Worm (Caenorhabditis elegans) whole organism, L4 larva: ENCODE results near the gene T22D1.8.

Source experiments
- F26F4.8 ChIP-seq: fragments of 200-800 bp; sonication (Bioruptor generic); conservative IDR thresholded peaks from 2 replicates; pipeline ENCODE4 v1.3.6; 2022; ENCODE audit warnings: missing genetic modification characterization, missing compliant biosample characterization
- F44E2.7 ChIP-seq: fragments of 200-800 bp; sonication (Bioruptor generic); IDR thresholded peaks from 2 replicates; pipeline ENCODE4 v2.1.2; 2022; ENCODE audit warnings: missing genetic modification characterization, missing compliant biosample characterization
- R02D3.7 ChIP-seq: fragments of 150-350 bp; sonication (generic microtip); optimal IDR thresholded peaks from 3 replicates; lab custom pipeline; 2014; ENCODE audit warnings: missing biosample characterization, missing genetic modification characterization
- T20F7.1 ChIP-seq: fragments of 200-800 bp; sonication (Bioruptor generic); optimal IDR thresholded peaks from 2 replicates; lab custom pipeline; 2018; ENCODE audit warnings: mild to moderate bottlenecking, missing genetic modification characterization, missing compliant biosample characterization
- T26A8.4 ChIP-seq: fragments of 200-800 bp; sonication (Bioruptor generic); IDR thresholded peaks from 2 replicates; pipeline ENCODE4 v1.3.6; 2022; ENCODE audit warnings: missing genetic modification characterization, missing compliant biosample characterization
- Y75B8A.6 ChIP-seq: fragments of 200-800 bp; sonication (Bioruptor generic); IDR thresholded peaks from 2 replicates; pipeline ENCODE4 v1.3.6; 2022; ENCODE audit warnings: missing genetic modification reagents, missing genetic modification characterization, missing compliant biosample characterization
- aha-1 ChIP-seq: fragments of 150-350 bp; peaks from one replicate; lab custom pipeline; 2014; ENCODE audit warnings: missing biosample characterization, missing genetic modification characterization
- aly-2 ChIP-seq: sonication (generic microtip); optimal IDR thresholded peaks from 2 replicates; lab custom pipeline; 2018; ENCODE audit warnings: missing biosample characterization, missing genetic modification characterization
- arid-1 ChIP-seq: fragments of 200-800 bp; sonication (Bioruptor generic); conservative IDR thresholded peaks from 2 replicates; pipeline ENCODE4 v1.3.6; 2022; ENCODE audit warnings: missing genetic modification reagents, missing genetic modification characterization, missing compliant biosample characterization
- ceh-20 ChIP-seq: fragments of 200-800 bp; sonication (Bioruptor generic); IDR thresholded peaks from 2 replicates; pipeline ENCODE4 v1.3.6; 2022; ENCODE audit warnings: missing genetic modification reagents, missing genetic modification characterization, missing compliant biosample characterization
- ceh-44 ChIP-seq: fragments of 200-800 bp; sonication (Bioruptor generic); IDR thresholded peaks from 2 replicates; pipeline ENCODE4 v1.3.6; 2022; ENCODE audit warnings: missing genetic modification reagents, missing genetic modification characterization, missing compliant biosample characterization
- ctbp-1 ChIP-seq: fragments of 200-800 bp; sonication (Bioruptor generic); IDR thresholded peaks from 2 replicates; pipeline ENCODE4 v1.3.6; 2022; ENCODE audit warnings: missing genetic modification reagents, missing genetic modification characterization, missing compliant biosample characterization
- daf-12 ChIP-seq: fragments of 150-350 bp; optimal IDR thresholded peaks from 2 replicates; lab custom pipeline; 2014; ENCODE audit warnings: missing biosample characterization, missing genetic modification reagents, missing genetic modification characterization
- daf-16 ChIP-seq, 3 experiments: sonication (generic microtip); optimal IDR thresholded peaks; 2 replicates each; lab custom pipeline; 2016 to 2017; ENCODE audit warnings: missing genetic modification characterization in 3 of 3, missing genetic modification reagents in 3 of 3, mild to moderate bottlenecking in 2 of 3, missing compliant biosample characterization in 2 of 3, missing biosample characterization in 1 of 3, moderate library complexity in 1 of 3
- dmd-8 ChIP-seq: fragments of 200-800 bp; sonication (Bioruptor generic); IDR thresholded peaks from 2 replicates; pipeline ENCODE4 v1.3.6; 2022; ENCODE audit warnings: missing genetic modification characterization, missing compliant biosample characterization
- dve-1 ChIP-seq: sonication (generic microtip); optimal IDR thresholded peaks from 2 replicates; lab custom pipeline; 2017; ENCODE audit warnings: antibody characterized with exemption, mild to moderate bottlenecking, missing genetic modification characterization, missing compliant biosample characterization; ENCODE audit not compliant: insufficient read depth
- fkh-10 ChIP-seq: fragments of 150-350 bp; optimal IDR thresholded peaks from 2 replicates; lab custom pipeline; 2014; ENCODE audit warnings: missing biosample characterization, missing genetic modification reagents, missing genetic modification characterization
- fos-1 ChIP-seq: fragments of 150-350 bp; optimal IDR thresholded peaks from 2 replicates; lab custom pipeline; 2014; ENCODE audit warnings: missing biosample characterization, missing genetic modification characterization
- gei-8 ChIP-seq: fragments of 200-800 bp; sonication (Bioruptor generic); optimal IDR thresholded peaks from 2 replicates; lab custom pipeline; 2018; ENCODE audit warnings: mild to moderate bottlenecking, missing genetic modification characterization, missing compliant biosample characterization
- hlh-11 ChIP-seq: fragments of 200-800 bp; sonication (Bioruptor generic); optimal IDR thresholded peaks from 2 replicates; lab custom pipeline; 2018; ENCODE audit warnings: mild to moderate bottlenecking, missing genetic modification characterization, missing compliant biosample characterization
- lin-13 ChIP-seq: fragments of 150-350 bp; optimal IDR thresholded peaks from 2 replicates; lab custom pipeline; 2014; ENCODE audit warnings: missing biosample characterization, missing genetic modification reagents, missing genetic modification characterization
- lin-15B ChIP-seq: fragments of 150-350 bp; sonication (generic microtip); optimal IDR thresholded peaks from 3 replicates; lab custom pipeline; 2014; ENCODE audit warnings: missing biosample characterization, missing genetic modification characterization
- lin-29 ChIP-seq: fragments of 200-800 bp; sonication (Bioruptor generic); IDR thresholded peaks from 2 replicates; pipeline ENCODE4 v1.3.6; 2022; ENCODE audit warnings: missing genetic modification reagents, missing genetic modification characterization, missing compliant biosample characterization
- mep-1 ChIP-seq: fragments of 150-350 bp; sonication (generic microtip); optimal IDR thresholded peaks from 3 replicates; lab custom pipeline; 2014; ENCODE audit warnings: missing biosample characterization, missing genetic modification characterization
- mes-2 ChIP-seq: sonication (generic microtip); optimal IDR thresholded peaks from 2 replicates; lab custom pipeline; 2016; ENCODE audit warnings: missing genotype, mild to moderate bottlenecking, missing genetic modification characterization, missing compliant biosample characterization; ENCODE audit not compliant: poor library complexity, severe bottlenecking
- mxl-2 ChIP-seq: fragments of 200-800 bp; sonication (Bioruptor generic); conservative IDR thresholded peaks from 2 replicates; pipeline ENCODE4 v1.3.6; 2022; ENCODE audit warnings: missing genetic modification reagents, missing genetic modification characterization, missing compliant biosample characterization
- mxl-3 ChIP-seq: fragments of 200-800 bp; sonication (Bioruptor generic); optimal IDR thresholded peaks from 2 replicates; lab custom pipeline; 2018; ENCODE audit warnings: mild to moderate bottlenecking, missing genetic modification characterization, missing compliant biosample characterization
- nhr-102 ChIP-seq: sonication (generic microtip); optimal IDR thresholded peaks from 2 replicates; lab custom pipeline; 2016; ENCODE audit warnings: mild to moderate bottlenecking, missing genetic modification characterization, moderate library complexity, missing compliant biosample characterization
- nhr-11 ChIP-seq: fragments of 150-350 bp; optimal IDR thresholded peaks from 2 replicates; lab custom pipeline; 2014; ENCODE audit warnings: missing biosample characterization, missing genetic modification characterization
- nhr-237 ChIP-seq: sonication (generic microtip); optimal IDR thresholded peaks from 2 replicates; lab custom pipeline; 2017; ENCODE audit warnings: missing biosample characterization, missing genetic modification characterization
- nhr-25 ChIP-seq: sonication (generic microtip); optimal IDR thresholded peaks from 2 replicates; lab custom pipeline; 2017; ENCODE audit warnings: missing genetic modification characterization, mild to moderate bottlenecking, missing compliant biosample characterization, antibody characterized with exemption, moderate library complexity, borderline replicate concordance; ENCODE audit not compliant: insufficient read depth
- nhr-28 ChIP-seq: fragments of 150-350 bp; optimal IDR thresholded peaks from 2 replicates; lab custom pipeline; 2014; ENCODE audit warnings: missing biosample characterization, missing genetic modification characterization
- nhr-41 ChIP-seq: fragments of 200-800 bp; sonication (Bioruptor generic); IDR thresholded peaks from 2 replicates; pipeline ENCODE4 v1.3.6; 2022; ENCODE audit warnings: missing genetic modification reagents, missing genetic modification characterization, missing compliant biosample characterization
- nhr-77 ChIP-seq: fragments of 150-350 bp; optimal IDR thresholded peaks from 2 replicates; lab custom pipeline; 2014; ENCODE audit warnings: missing biosample characterization, missing genetic modification characterization
- pha-4 ChIP-seq, 2 experiments: fragments of 150-350 bp in 1 of 2; fragments of 200-800 bp in 1 of 2; sonication (Bioruptor generic) in 1 of 2; IDR thresholded peaks in 1 of 2; optimal IDR thresholded peaks in 1 of 2; 2 replicates each; pipeline versions ENCODE4 v1.3.6 to Lab custom; 2014 to 2022; ENCODE audit warnings: missing genetic modification characterization in 2 of 2, missing genetic modification reagents in 2 of 2, missing biosample characterization in 1 of 2, missing compliant biosample characterization in 1 of 2
- skn-1 ChIP-seq: fragments of 150-350 bp; optimal IDR thresholded peaks from 2 replicates; lab custom pipeline; 2014; ENCODE audit warnings: missing biosample characterization, missing genetic modification characterization
- snpc-1.2 ChIP-seq: fragments of 200-800 bp; sonication (Bioruptor generic); IDR thresholded peaks from 2 replicates; pipeline ENCODE4 v1.3.6; 2022; ENCODE audit warnings: missing genetic modification reagents, missing genetic modification characterization, missing compliant biosample characterization
- snpc-4 ChIP-seq: fragments of 150-350 bp; optimal IDR thresholded peaks from 2 replicates; lab custom pipeline; 2014; ENCODE audit warnings: missing biosample characterization, missing genetic modification characterization
- spr-1 ChIP-seq: sonication (generic microtip); optimal IDR thresholded peaks from 2 replicates; lab custom pipeline; 2016; ENCODE audit warnings: mild to moderate bottlenecking, missing genetic modification characterization, missing compliant biosample characterization
- tag-97 ChIP-seq: fragments of 200-800 bp; sonication (Bioruptor generic); IDR thresholded peaks from 2 replicates; pipeline ENCODE4 v1.3.6; 2022; ENCODE audit warnings: missing genetic modification characterization, missing compliant biosample characterization
- tra-1 ChIP-seq: fragments of 200-800 bp; sonication (Bioruptor generic); IDR thresholded peaks from 2 replicates; pipeline ENCODE4 v1.3.6; 2022; ENCODE audit warnings: missing genetic modification reagents, missing genetic modification characterization, missing compliant biosample characterization
- unc-130 ChIP-seq: sonication (generic microtip); optimal IDR thresholded peaks from 2 replicates; lab custom pipeline; 2016; ENCODE audit warnings: missing genetic modification reagents, missing genetic modification characterization, missing compliant biosample characterization
- vab-7 ChIP-seq: fragments of 200-800 bp; sonication (Bioruptor generic); IDR thresholded peaks from 2 replicates; pipeline ENCODE4 v1.3.6; 2022; ENCODE audit warnings: missing genetic modification reagents, missing genetic modification characterization, missing compliant biosample characterization
- zfp-3 ChIP-seq: fragments of 200-800 bp; sonication (Bioruptor generic); conservative IDR thresholded peaks from 2 replicates; pipeline ENCODE4 v1.3.6; 2022; ENCODE audit warnings: missing genetic modification reagents, missing genetic modification characterization, missing compliant biosample characterization
- zip-11 ChIP-seq: fragments of 200-800 bp; sonication (Bioruptor generic); IDR thresholded peaks from 2 replicates; pipeline ENCODE4 v1.3.6; 2022; ENCODE audit warnings: missing genetic modification characterization, missing compliant biosample characterization
- zip-2 ChIP-seq: fragments of 150-350 bp; optimal IDR thresholded peaks from 2 replicates; lab custom pipeline; 2014; ENCODE audit warnings: missing biosample characterization, missing genetic modification characterization
- ztf-11 ChIP-seq: fragments of 150-350 bp; optimal IDR thresholded peaks from 2 replicates; lab custom pipeline; 2014; ENCODE audit warnings: missing biosample characterization, missing genetic modification characterization

Gene T22D1.8

ce11 chrIV:6887601-6888099 is 18.5 kb downstream of the T22D1.8 start, which contains the start of the genes T05A12.3 and T05A12.4 (continued):
- TF ChIP-seq T26A8.4 (no peak), snpc-1.2 (peak; percentile 91), aha-1 (no peak), ceh-44 (no peak), arid-1 (GFP tag; lab: Robert Waterston, UW) (no peak), mxl-3 (GFP tag; lab: Kevin White, UChicago) (peak; percentile 78), aly-2 (tag; lab: Kevin White, UChicago) (no peak), nhr-237 (tag; lab: Kevin White, UChicago) (no peak), ctbp-1 (no peak), snpc-4 (tag; lab: Kevin White, UChicago) (no peak), Y75B8A.6 (GFP tag; lab: Robert Waterston, UW) (no peak), dmd-8 (GFP tag; lab: Robert Waterston, UW) (no peak), nhr-28 (no peak), zip-11 (no peak)

ce11 chrIV:6883342-6883741 is 22.8 kb downstream of the T22D1.8 start, which contains the start of gene tre-2:
Gene tre-2, minus strand, starts transcription at chrIV:6883442.
- TF ChIP-seq mes-2 (tag; lab: Kevin White, UChicago), result no peak
- TF ChIP-seq lin-29, result no peak
- no peak for TF ChIP-seq R02D3.7 (tag; lab: Kevin White, UChicago)
- no peak for TF ChIP-seq vab-7 (GFP tag; lab: Robert Waterston, UW)
- TF ChIP-seq nhr-77 (tag; lab: Kevin White, UChicago), result no peak
- no peak for TF ChIP-seq nhr-11 (tag; lab: Kevin White, UChicago)
- TF ChIP-seq, all 104 proteins: peak for 0

ce11 chrIV:6881183-6881582 is 25.0 kb downstream of the T22D1.8 start:
- TF ChIP-seq dve-1 (tag; lab: Kevin White, UChicago) (peak; percentile 12), fkh-10 (GFP tag; lab: Kevin White, UChicago) (peak; percentile 14), zfp-3 (GFP tag; lab: Robert Waterston, UW) (no peak), ceh-20 (GFP tag; lab: Robert Waterston, UW) (0 out of 2 replicates have a peak, but pooled peaks have one; percentile 63), daf-12 (tag; lab: Kevin White, UChicago) (no peak), daf-16 (GFP tag; optimal IDR thresholded peaks at IDR 0.05; lab: Kevin White, UChicago) (peak in 1 of 2 experiments; percentile 54), daf-16 (tag; optimal IDR thresholded peaks at IDR 0.05; lab: Kevin White, UChicago) (no peak), ztf-11 (tag; lab: Kevin White, UChicago) (no peak), mes-2 (tag; lab: Kevin White, UChicago) (peak; percentile 31), nhr-102 (tag; lab: Kevin White, UChicago) (no peak), nhr-11 (tag; lab: Kevin White, UChicago) (peak; percentile 55), T20F7.1 (GFP tag; lab: Kevin White, UChicago) (no peak), nhr-41 (GFP tag; lab: Robert Waterston, UW) (no peak), spr-1 (tag; lab: Kevin White, UChicago) (no peak), pha-4 (GFP tag; IDR thresholded peaks at IDR 0.05; lab: Robert Waterston, UW) (peak; percentile 7; the same call in 1 of the 2 replicates), pha-4 (tag; optimal IDR thresholded peaks at IDR 0.05; lab: Kevin White, UChicago) (peak; percentile 38), gei-8 (GFP tag; lab: Kevin White, UChicago) (no peak), mxl-2 (peak; percentile 85), zip-2 (no peak), skn-1 (tag; lab: Kevin White, UChicago) (no peak), F44E2.7 (GFP tag; lab: Robert Waterston, UW) (no peak), fos-1 (tag; lab: Kevin White, UChicago) (no peak), nhr-25 (tag; lab: Kevin White, UChicago) (no peak), zip-11 (no peak), unc-130 (GFP tag; lab: Kevin White, UChicago) (no peak), lin-15B (tag; lab: Kevin White, UChicago) (no peak), tra-1 (GFP tag; lab: Robert Waterston, UW) (no peak), lin-13 (no peak), tag-97 (GFP tag; lab: Robert Waterston, UW) (no peak), nhr-237 (tag; lab: Kevin White, UChicago) (no peak), snpc-1.2 (no peak), hlh-11 (tag; lab: Kevin White, UChicago) (peak; percentile 85), mep-1 (peak; percentile 69), F26F4.8 (GFP tag; lab: Robert Waterston, UW) (no peak)
